Fruit fly (Drosophila melanogaster) whole organism, adult: Measurements from ENCODE around the gene CG33272.

Experiments
- CG11617 ChIP-seq: fragments of 200-800 bp; sonication (Bioruptor generic); optimal IDR thresholded peaks from 2 replicates; lab custom pipeline; 2017; ENCODE audit warnings: mild to moderate bottlenecking, missing biosample characterization, missing genetic modification reagents, missing genetic modification characterization
- CG5204 ChIP-seq: fragments of 200-800 bp; sonication (Bioruptor generic); optimal IDR thresholded peaks from 2 replicates; lab custom pipeline; 2016; ENCODE audit warnings: missing biosample characterization, missing genetic modification characterization
- CG7045 ChIP-seq: fragments of 200-800 bp; sonication (Bioruptor generic); optimal IDR thresholded peaks from 2 replicates; lab custom pipeline; 2017; ENCODE audit warnings: missing biosample characterization, mild to moderate bottlenecking, missing genetic modification characterization
- CG7101 ChIP-seq: fragments of 200-800 bp; sonication (Bioruptor generic); optimal IDR thresholded peaks from 2 replicates; lab custom pipeline; 2018; ENCODE audit warnings: missing biosample characterization, mild to moderate bottlenecking, missing genetic modification characterization, moderate library complexity
- Crg-1 ChIP-seq: fragments of 200-800 bp; sonication (Bioruptor generic); optimal IDR thresholded peaks from 2 replicates; lab custom pipeline; 2016; ENCODE audit warnings: missing biosample characterization, missing genetic modification characterization
- cnc ChIP-seq, 2 experiments: fragments of >200 bp; optimal IDR thresholded peaks; 2 replicates each; lab custom pipeline; 2017
- kay ChIP-seq: fragments of 200-800 bp; sonication (Bioruptor generic); peaks from one replicate; lab custom pipeline; 2016; ENCODE audit warnings: missing biosample characterization, missing genetic modification characterization, borderline replicate concordance

DNA sequence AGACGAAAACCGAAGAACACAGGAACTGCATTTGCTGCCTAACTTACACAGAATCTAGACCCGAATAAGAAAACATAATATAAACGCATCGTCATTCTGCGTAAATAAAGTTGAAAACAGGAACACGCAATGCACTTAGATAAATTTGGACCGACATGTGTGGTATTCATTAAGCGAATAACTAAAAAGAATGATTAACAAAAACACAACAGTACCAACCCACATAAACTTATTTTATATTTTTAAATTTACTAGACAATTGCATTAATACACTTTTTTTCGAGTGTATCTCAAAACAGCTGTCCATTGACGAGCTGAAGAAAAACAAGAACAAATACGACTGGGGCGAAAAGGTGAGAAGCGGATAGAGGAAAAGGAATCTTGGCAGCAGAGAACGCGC lies 43.9 kb upstream of the CG33272 start:
- peak; percentile 6 for TF ChIP-seq CG7101 (tag; lab: Kevin White, UChicago)
- no peak for TF ChIP-seq cnc (optimal IDR thresholded peaks at IDR 0.05; lab: Kevin White, UChicago)
- TF ChIP-seq CG11617, result no peak
- no peak for TF ChIP-seq kay (GFP tag; lab: Kevin White, UChicago)
- no peak for TF ChIP-seq Crg-1
- no peak for TF ChIP-seq CG5204
- no peak for TF ChIP-seq CG7045
